Fruit fly (Drosophila melanogaster) whole organism, wandering third instar larva: ENCODE data around the gene vih.

Experiments
- Dfd ChIP-seq: fragments of >200 bp; optimal IDR thresholded peaks from 2 replicates; lab custom pipeline; 2017; ENCODE audit warnings: missing biosample characterization, missing genetic modification characterization
- Hr83 ChIP-seq: fragments of 200-300 bp; sonication (Bioruptor generic); optimal IDR thresholded peaks from 2 replicates; lab custom pipeline; 2016; ENCODE audit warnings: missing biosample characterization, mild to moderate bottlenecking, missing genetic modification characterization, moderate library complexity; ENCODE audit not compliant: poor library complexity, severe bottlenecking
- Rel ChIP-seq, 2 experiments: fragments of 200-800 bp; sonication (Bioruptor generic) in 1 of 2; optimal IDR thresholded peaks; 2 replicates in 1 of 2; 3 replicates in 1 of 2; lab custom pipeline; 2016 to 2019; ENCODE audit warnings: mild to moderate bottlenecking in 2 of 2, missing biosample characterization in 2 of 2, missing genetic modification characterization in 2 of 2, moderate library complexity in 1 of 2
- psq ChIP-seq: fragments of 200-800 bp; sonication (Bioruptor generic); optimal IDR thresholded peaks from 3 replicates; lab custom pipeline; 2017; ENCODE audit warnings: missing biosample characterization, mild to moderate bottlenecking, missing genetic modification characterization, moderate library complexity
- tai ChIP-seq: sonication (Bioruptor generic); optimal IDR thresholded peaks from 2 replicates; lab custom pipeline; 2016; ENCODE audit warnings: missing biosample characterization, missing genetic modification characterization
- usp ChIP-seq: fragments of >200 bp; optimal IDR thresholded peaks from 2 replicates; lab custom pipeline; 2017; ENCODE audit warnings: missing biosample characterization, missing genetic modification characterization

dm6 chr3L:12501249-12501648 is 2.8 kb upstream of the vih start, which contains the start of the genes CG10638 and CG10681:
- TF ChIP-seq tai (GFP tag; lab: Kevin White, UChicago) (no peak), Hr83 (GFP tag; lab: Kevin White, UChicago) (peak; percentile 8), usp (GFP tag; lab: Kevin White, UChicago) (no peak), psq (peak; percentile 6), Dfd (no peak), Rel (GFP tag; optimal IDR thresholded peaks at IDR 0.05; lab: Kevin White, UChicago) (no peak), Rel (tag; optimal IDR thresholded peaks at IDR 0.05; lab: Kevin White, UChicago) (peak; percentile 55)
